Worm (Caenorhabditis elegans): ENCODE results near the gene rev-3.

Gene rev-3

ce11 chrIII:5761886-5762285 lies 28.6 kb downstream of the rev-3 start (continued):
- no peak for TF ChIP-seq nhr-25 (tag; optimal IDR thresholded peaks at IDR 0.05; ENCODE audit: borderline replicate concordance, insufficient read depth)
- TF ChIP-seq pha-4 (GFP tag; IDR thresholded peaks at IDR 0.05), result peak; percentile 65
- no peak for TF ChIP-seq pha-4 (tag; optimal IDR thresholded peaks at IDR 0.05)
- no peak for TF ChIP-seq aly-2 (tag; optimal IDR thresholded peaks at IDR 0.05)
- no peak for TF ChIP-seq mdl-1 (tag; optimal IDR thresholded peaks at IDR 0.05)
- TF ChIP-seq lin-15B (tag; optimal IDR thresholded peaks at IDR 0.05), result no peak
- no peak for TF ChIP-seq daf-12 (tag; optimal IDR thresholded peaks at IDR 0.05)
- TF ChIP-seq ceh-44 (GFP tag; IDR thresholded peaks at IDR 0.05), result no peak
- no peak for TF ChIP-seq ceh-62 (tag; optimal IDR thresholded peaks at IDR 0.05)
- TF ChIP-seq aha-1 (tag), result no peak
- no peak for TF ChIP-seq ceh-28 (tag; optimal IDR thresholded peaks at IDR 0.05)
- TF ChIP-seq madf-9 (GFP tag; conservative IDR thresholded peaks at IDR 0.05), result no peak
- TF ChIP-seq daf-16 (GFP tag; optimal IDR thresholded peaks at IDR 0.05), result peak in 1 of 2 experiments; percentile 39
- TF ChIP-seq daf-16 (tag; optimal IDR thresholded peaks at IDR 0.05), result no peak
- TF ChIP-seq lim-7 (GFP tag; IDR thresholded peaks at IDR 0.05), result peak; percentile 78
- no peak for TF ChIP-seq tag-97 (GFP tag; IDR thresholded peaks at IDR 0.05)
- TF ChIP-seq daf-19 (GFP tag; conservative IDR thresholded peaks at IDR 0.05), result 0 out of 2 replicates have a peak, but pooled peaks have one; percentile 8
- peak; percentile 73 for TF ChIP-seq ctbp-1 (GFP tag; IDR thresholded peaks at IDR 0.05)
- no peak for TF ChIP-seq F37D6.2 (tag; optimal IDR thresholded peaks at IDR 0.05)
- 0 out of 2 replicates have a peak, but pooled peaks have one; percentile 65 for TF ChIP-seq dmd-8 (GFP tag; IDR thresholded peaks at IDR 0.05)
- TF ChIP-seq egl-27 (tag; optimal IDR thresholded peaks at IDR 0.05), result no peak
- peak; percentile 50 for TF ChIP-seq unc-130 (GFP tag; optimal IDR thresholded peaks at IDR 0.05)
- 0 out of 2 replicates have a peak, but pooled peaks have one; percentile 23 for TF ChIP-seq mxl-2 (GFP tag; conservative IDR thresholded peaks at IDR 0.05)
- TF ChIP-seq ceh-20 (GFP tag; IDR thresholded peaks at IDR 0.05), result no peak
- no peak for TF ChIP-seq pqm-1 (tag; optimal IDR thresholded peaks at IDR 0.05)
- TF ChIP-seq daf-8 (GFP tag; IDR thresholded peaks at IDR 0.05), result no peak
- TF ChIP-seq lin-29 (GFP tag; IDR thresholded peaks at IDR 0.05), result no peak
- no peak for TF ChIP-seq T20F7.1 (GFP tag; optimal IDR thresholded peaks at IDR 0.05)
- TF ChIP-seq nhr-10 (tag; optimal IDR thresholded peaks at IDR 0.05), result no peak
- no peak for TF ChIP-seq ZK337.2 (GFP tag; IDR thresholded peaks at IDR 0.05)
- no peak for TF ChIP-seq attf-4 (tag; optimal IDR thresholded peaks at IDR 0.05)
- no peak for TF ChIP-seq dpl-1 (GFP tag; optimal IDR thresholded peaks at IDR 0.05)

- peak in 1 of 2 experiments; percentile 28 for TF ChIP-seq lsy-2 (tag; optimal IDR thresholded peaks at IDR 0.05)
- no peak for TF ChIP-seq nhr-48 (tag; optimal IDR thresholded peaks at IDR 0.05)
- TF ChIP-seq aha-1 (tag), result peak; percentile 85
- peak in 1 of 2 experiments; percentile 1 for TF ChIP-seq unc-62 (GFP tag; optimal IDR thresholded peaks at IDR 0.05 in 1 of 2)
- TF ChIP-seq unc-62 (tag; optimal IDR thresholded peaks at IDR 0.05), result no peak
- TF ChIP-seq ctbp-1 (GFP tag; IDR thresholded peaks at IDR 0.05), result 0 out of 2 replicates have a peak, but pooled peaks have one; percentile 7
Measured at ce11 chrIII:5760721-5761120, 29.7 kb downstream of the rev-3 start.

- TF ChIP-seq mep-1 (tag; optimal IDR thresholded peaks at IDR 0.05) (peak; percentile 59), daf-8 (GFP tag; IDR thresholded peaks at IDR 0.05) (no peak), lsy-2 (tag; optimal IDR thresholded peaks at IDR 0.05) (peak; percentile 58 to 66), mxl-3 (GFP tag; optimal IDR thresholded peaks at IDR 0.05) (no peak), F26F4.8 (GFP tag; conservative IDR thresholded peaks at IDR 0.05) (no peak), egl-27 (tag; optimal IDR thresholded peaks at IDR 0.05) (no peak), hlh-30 (tag; optimal IDR thresholded peaks at IDR 0.05; ENCODE audit: insufficient read depth) (peak; percentile 63), F37D6.2 (tag; optimal IDR thresholded peaks at IDR 0.05) (peak; percentile 44), egl-43 (GFP tag; IDR thresholded peaks at IDR 0.05) (0 out of 2 replicates have a peak, but pooled peaks have one; percentile 29), zfp-3 (GFP tag; conservative IDR thresholded peaks at IDR 0.05) (0 out of 2 replicates have a peak, but pooled peaks have one; percentile 28), nhr-11 (tag; optimal IDR thresholded peaks at IDR 0.05) (peak; percentile 58), skn-1 (tag; optimal IDR thresholded peaks at IDR 0.05) (no peak), nhr-6 (tag; optimal IDR thresholded peaks at IDR 0.05) (no peak), F44E2.7 (GFP tag; IDR thresholded peaks at IDR 0.05) (no peak), aha-1 (tag) (peak; percentile 98), rbr-2 (tag; optimal IDR thresholded peaks at IDR 0.05) (peak; percentile 61), fkh-10 (GFP tag; optimal IDR thresholded peaks at IDR 0.05) (peak; percentile 85), hmg-1.1 (GFP tag; IDR thresholded peaks at IDR 0.05) (peak; percentile 44; the same call in 1 of the 2 replicates), dpl-1 (GFP tag; optimal IDR thresholded peaks at IDR 0.05) (peak; percentile 21), Y48G9A.11 (GFP tag; IDR thresholded peaks at IDR 0.05) (no peak)
Measured at ce11 chrIII:5758519-5759099, 31.8 kb downstream of the rev-3 start.

Data from whole organism, L4 larva.